Worm (Caenorhabditis elegans) whole organism, late embryonic: ENCODE data around the gene Y66D12A.3.

ENCODE experiments used
- C38D4.7 ChIP-seq: fragments of 200-800 bp; sonication (Bioruptor generic); optimal IDR thresholded peaks from 2 replicates; lab custom pipeline; 2018; ENCODE audit warnings: mild to moderate bottlenecking, missing genetic modification characterization, moderate library complexity, missing compliant biosample characterization
- K09A11.1 ChIP-seq: sonication (generic microtip); optimal IDR thresholded peaks from 2 replicates; lab custom pipeline; 2017; ENCODE audit warnings: antibody characterized with exemption, mild to moderate bottlenecking, missing genetic modification characterization, missing compliant biosample characterization; ENCODE audit not compliant: insufficient read depth
- ceh-14 ChIP-seq: sonication (generic microtip); optimal IDR thresholded peaks from 2 replicates; lab custom pipeline; 2016; ENCODE audit warnings: missing genotype, missing genetic modification characterization, missing compliant biosample characterization
- ceh-2 ChIP-seq: sonication (generic microtip); optimal IDR thresholded peaks from 2 replicates; lab custom pipeline; 2016; ENCODE audit warnings: missing genotype, missing genetic modification characterization, missing compliant biosample characterization
- ceh-22 ChIP-seq: sonication (generic microtip); optimal IDR thresholded peaks from 2 replicates; lab custom pipeline; 2017; ENCODE audit warnings: missing biosample characterization, missing genetic modification characterization
- ceh-30 ChIP-seq: fragments of 150-350 bp; optimal IDR thresholded peaks from 2 replicates; lab custom pipeline; 2014; ENCODE audit warnings: missing biosample characterization, missing genetic modification characterization
- ceh-48 ChIP-seq: sonication (generic microtip); optimal IDR thresholded peaks from 2 replicates; lab custom pipeline; 2016; ENCODE audit warnings: missing genetic modification characterization, inconsistent platforms, missing compliant biosample characterization
- dmd-4 ChIP-seq: sonication (generic microtip); optimal IDR thresholded peaks from 2 replicates; lab custom pipeline; 2016; ENCODE audit warnings: borderline replicate concordance, missing genetic modification characterization, missing compliant biosample characterization
- dve-1 ChIP-seq: sonication (generic microtip); optimal IDR thresholded peaks from 2 replicates; lab custom pipeline; 2017; ENCODE audit warnings: antibody characterized with exemption, mild to moderate bottlenecking, missing genetic modification characterization, missing compliant biosample characterization
- elt-4 ChIP-seq: sonication (generic microtip); optimal IDR thresholded peaks from 2 replicates; lab custom pipeline; 2016; ENCODE audit warnings: missing genetic modification characterization, missing compliant biosample characterization
- ets-4 ChIP-seq: sonication (generic microtip); optimal IDR thresholded peaks from 2 replicates; lab custom pipeline; 2016; ENCODE audit warnings: missing genetic modification characterization, missing compliant biosample characterization
- eyg-1 ChIP-seq: sonication (generic microtip); optimal IDR thresholded peaks from 2 replicates; lab custom pipeline; 2016; ENCODE audit warnings: missing genotype, missing genetic modification characterization, missing compliant biosample characterization
- fkh-10 ChIP-seq: fragments of 150-350 bp; optimal IDR thresholded peaks from 2 replicates; lab custom pipeline; 2014; ENCODE audit warnings: missing biosample characterization, missing genetic modification reagents, missing genetic modification characterization
- hlh-15 ChIP-seq: sonication (generic microtip); optimal IDR thresholded peaks from 2 replicates; lab custom pipeline; 2016; ENCODE audit warnings: missing genetic modification characterization, missing compliant biosample characterization
- hlh-6 ChIP-seq: sonication (generic microtip); optimal IDR thresholded peaks from 2 replicates; lab custom pipeline; 2016; ENCODE audit warnings: missing genotype, missing genetic modification characterization, missing compliant biosample characterization
- lim-6 ChIP-seq: sonication (generic microtip); optimal IDR thresholded peaks from 2 replicates; lab custom pipeline; 2016; ENCODE audit warnings: missing genetic modification characterization, missing compliant biosample characterization
- madf-2 ChIP-seq: sonication (generic microtip); optimal IDR thresholded peaks from 2 replicates; lab custom pipeline; 2017; ENCODE audit warnings: missing genetic modification characterization, missing compliant biosample characterization
- nhr-11 ChIP-seq: fragments of 150-350 bp; optimal IDR thresholded peaks from 2 replicates; lab custom pipeline; 2014; ENCODE audit warnings: missing biosample characterization, missing genetic modification characterization
- npax-4 ChIP-seq: sonication (generic microtip); optimal IDR thresholded peaks from 2 replicates; lab custom pipeline; 2016; ENCODE audit warnings: missing genetic modification characterization, missing compliant biosample characterization
- pat-9 ChIP-seq: fragments of 200-800 bp; sonication (Bioruptor generic); optimal IDR thresholded peaks from 2 replicates; lab custom pipeline; 2018; ENCODE audit warnings: mild to moderate bottlenecking, missing genetic modification characterization, moderate library complexity, missing compliant biosample characterization
- pax-1 ChIP-seq: fragments of 150-350 bp; optimal IDR thresholded peaks from 2 replicates; lab custom pipeline; 2014; ENCODE audit warnings: missing biosample characterization, missing genetic modification characterization
- pha-4 ChIP-seq: fragments of 150-350 bp; optimal IDR thresholded peaks from 2 replicates; lab custom pipeline; 2018; ENCODE audit warnings: missing biosample characterization, missing genetic modification reagents, missing genetic modification characterization
- pqm-1 ChIP-seq: sonication (generic microtip); optimal IDR thresholded peaks from 2 replicates; lab custom pipeline; 2016; ENCODE audit warnings: missing genetic modification characterization, missing compliant biosample characterization
- pros-1 ChIP-seq: fragments of 150-350 bp; optimal IDR thresholded peaks from 2 replicates; lab custom pipeline; 2014; ENCODE audit warnings: missing biosample characterization, missing genetic modification reagents, missing genetic modification characterization
- ref-2 ChIP-seq: sonication (generic microtip); optimal IDR thresholded peaks from 2 replicates; lab custom pipeline; 2016; ENCODE audit warnings: missing genetic modification characterization, missing compliant biosample characterization
- sdc-2 ChIP-seq: sonication (generic microtip); optimal IDR thresholded peaks from 2 replicates; lab custom pipeline; 2016; ENCODE audit warnings: missing genotype, missing genetic modification characterization, missing compliant biosample characterization
- syd-9 ChIP-seq: sonication (generic microtip); optimal IDR thresholded peaks from 2 replicates; lab custom pipeline; 2016; ENCODE audit warnings: mild to moderate bottlenecking, missing genetic modification characterization, moderate library complexity, missing compliant biosample characterization
- tbx-2 ChIP-seq: sonication (generic microtip); optimal IDR thresholded peaks from 2 replicates; lab custom pipeline; 2016; ENCODE audit warnings: missing genetic modification characterization, missing compliant biosample characterization
- tbx-7 ChIP-seq: sonication (generic microtip); optimal IDR thresholded peaks from 2 replicates; lab custom pipeline; 2016; ENCODE audit warnings: missing genotype, missing genetic modification characterization, missing compliant biosample characterization
- unc-3 ChIP-seq, 2 experiments: fragments of 200-800 bp in 1 of 2; sonication (Bioruptor generic) in 1 of 2; sonication (generic microtip) in 1 of 2; conservative IDR thresholded peaks in 1 of 2; optimal IDR thresholded peaks in 1 of 2; 2 replicates each; pipeline versions ENCODE4 v1.3.6 to Lab custom; 2016 to 2022; ENCODE audit warnings: missing compliant biosample characterization in 2 of 2, missing genetic modification characterization in 2 of 2, missing genetic modification reagents in 1 of 2
- unc-42 ChIP-seq: sonication (generic microtip); optimal IDR thresholded peaks from 2 replicates; lab custom pipeline; 2016; ENCODE audit warnings: missing genotype, missing genetic modification characterization, missing compliant biosample characterization

Y66D12A.3 gene

ce11 chrIII:11609568-11609967 is 20.6 kb downstream of the Y66D12A.3 start, which contains the start of gene Y66D12A.30:
Gene Y66D12A.30 (plus strand): TSS chrIII:11609868.
- no peak for TF ChIP-seq dve-1 (tag; lab: Kevin White, UChicago)
- no peak for TF ChIP-seq elt-4 (tag; lab: Kevin White, UChicago)
- TF ChIP-seq ref-2 (tag; lab: Kevin White, UChicago), result no peak
- no peak for TF ChIP-seq tbx-7 (tag; lab: Kevin White, UChicago)
- no peak for TF ChIP-seq ceh-30 (tag; lab: Kevin White, UChicago)
- TF ChIP-seq pax-1 (tag; lab: Kevin White, UChicago), result no peak

- no peak for TF ChIP-seq K09A11.1 (tag; lab: Kevin White, UChicago)
- peak; percentile 73 for TF ChIP-seq elt-4 (tag; lab: Kevin White, UChicago)
Measured at ce11 chrIII:11611618-11612247, 22.7 kb downstream of the Y66D12A.3 start.

DNA sequence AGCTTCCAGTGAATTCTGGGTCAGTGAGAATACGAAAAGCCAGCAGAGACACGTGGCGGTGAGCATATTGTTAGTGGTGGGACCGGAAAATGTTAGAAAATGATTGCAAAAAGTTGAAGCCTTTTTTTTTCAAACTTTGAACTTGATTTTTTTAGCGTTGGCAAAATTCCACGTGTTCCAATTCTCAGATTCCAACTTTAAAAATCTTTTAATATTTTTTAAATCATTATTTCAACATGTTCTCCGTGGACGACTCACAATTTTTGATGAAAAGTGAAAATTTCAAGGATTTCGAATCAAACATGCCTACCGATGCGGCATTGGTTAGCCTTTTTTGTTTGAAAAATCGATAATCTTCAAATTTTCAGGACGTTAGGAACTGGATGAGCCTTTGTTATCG is 23.4 kb downstream of the Y66D12A.3 start, which contains the start of the genes Y66A7A.9 and Y66A7A.4:
Gene Y66A7A.9 (minus strand): TSS at position 101 of the 400 bp plus-strand sequence.
Gene Y66A7A.4 (plus strand): TSS at position 237 of the 400 bp plus-strand sequence.
- no peak for TF ChIP-seq C38D4.7 (GFP tag; lab: Kevin White, UChicago)
- TF ChIP-seq sdc-2 (tag; lab: Kevin White, UChicago), result no peak
- TF ChIP-seq eyg-1 (tag; lab: Kevin White, UChicago), result no peak
- no peak for TF ChIP-seq npax-4 (tag; lab: Kevin White, UChicago)
- no peak for TF ChIP-seq madf-2 (tag; lab: Kevin White, UChicago)
- TF ChIP-seq pax-1 (tag; lab: Kevin White, UChicago), result no peak
- TF ChIP-seq hlh-6 (tag; lab: Kevin White, UChicago), result no peak
- TF ChIP-seq unc-42 (tag; lab: Kevin White, UChicago), result no peak
- no peak for TF ChIP-seq ets-4
- no peak for TF ChIP-seq nhr-11 (tag; lab: Kevin White, UChicago)
- no peak for TF ChIP-seq dmd-4 (tag; lab: Kevin White, UChicago)
- no peak for TF ChIP-seq fkh-10 (GFP tag; lab: Kevin White, UChicago)
- no peak for TF ChIP-seq unc-3 (GFP tag; conservative IDR thresholded peaks at IDR 0.05; lab: Robert Waterston, UW)
- TF ChIP-seq unc-3 (tag; optimal IDR thresholded peaks at IDR 0.05; lab: Kevin White, UChicago), result no peak
- no peak for TF ChIP-seq lim-6 (tag; lab: Kevin White, UChicago)
- no peak for TF ChIP-seq ceh-14 (tag; lab: Kevin White, UChicago)
- TF ChIP-seq ceh-2 (tag; lab: Kevin White, UChicago), result no peak
- TF ChIP-seq pros-1 (tag; lab: Kevin White, UChicago), result no peak

ce11 chrIII:11614325-11614724 is 25.3 kb downstream of the Y66D12A.3 start:
- peak; percentile 73 for TF ChIP-seq ceh-48 (tag; lab: Kevin White, UChicago)

- TF ChIP-seq ceh-48 (tag; lab: Kevin White, UChicago) (peak; percentile 97), ceh-30 (tag; lab: Kevin White, UChicago) (no peak), fkh-10 (GFP tag; lab: Kevin White, UChicago) (no peak)
Measured at ce11 chrIII:11614874-11615273, 25.9 kb downstream of the Y66D12A.3 start.

- TF ChIP-seq dmd-4 (tag; lab: Kevin White, UChicago) (no peak), tbx-2 (tag; lab: Kevin White, UChicago) (no peak), K09A11.1 (tag; lab: Kevin White, UChicago) (no peak), syd-9 (no peak), sdc-2 (tag; lab: Kevin White, UChicago) (no peak), pha-4 (tag; lab: Kevin White, UChicago) (no peak), dve-1 (tag; lab: Kevin White, UChicago) (no peak), hlh-15 (tag; lab: Kevin White, UChicago) (no peak), ceh-22 (tag; lab: Kevin White, UChicago) (no peak), pqm-1 (tag; lab: Kevin White, UChicago) (no peak), pat-9 (no peak)
- TF ChIP-seq, all 69 proteins: peak for 0
Measured at ce11 chrIII:11615802-11616201, 26.8 kb downstream of the Y66D12A.3 start.
